Fruit fly (Drosophila melanogaster): ENCODE measurements around the gene CG42759.

dm6 chr3R:10109212-10109880 is 33.5 kb upstream of the CG42759 start:
- TF ChIP-seq cic (GFP tag; optimal IDR thresholded peaks at IDR 0.05) (peak; percentile 46), toe (GFP tag; optimal IDR thresholded peaks at IDR 0.05) (no peak), Crg-1 (GFP tag; optimal IDR thresholded peaks at IDR 0.05) (no peak), CG14711 (tag; optimal IDR thresholded peaks at IDR 0.05) (no peak), Hr96 (GFP tag; optimal IDR thresholded peaks at IDR 0.05) (no peak), cnc (optimal IDR thresholded peaks at IDR 0.05) (no peak), CG7045 (GFP tag; optimal IDR thresholded peaks at IDR 0.05) (no peak), ovo (GFP tag; optimal IDR thresholded peaks at IDR 0.05) (no peak), CG12768 (GFP tag; optimal IDR thresholded peaks at IDR 0.05) (no peak)
